Fruit fly (Drosophila melanogaster): Measurements from ENCODE around the gene fiz.

DNA sequence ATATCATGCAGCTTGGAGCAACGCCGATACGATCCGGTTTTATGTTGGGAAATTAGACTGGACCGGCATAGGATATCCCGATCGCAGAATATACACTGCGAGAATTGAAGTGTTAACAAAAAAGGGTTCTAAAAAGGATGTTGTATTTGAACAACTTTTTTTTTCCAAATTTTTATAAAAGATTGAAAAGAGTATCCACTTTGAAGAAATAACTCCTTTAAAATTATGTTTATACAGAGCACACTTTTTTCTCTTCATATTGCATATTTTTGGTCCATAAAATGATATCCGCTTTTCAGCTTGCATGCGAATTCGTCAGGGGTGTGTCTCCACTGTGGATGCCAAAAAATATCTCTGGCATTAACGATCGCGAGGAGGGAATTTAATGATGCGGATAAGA lies 17.2 kb downstream of the fiz start:
- TF ChIP-seq net (GFP tag; optimal IDR thresholded peaks at IDR 0.05) (no peak), lz (GFP tag; optimal IDR thresholded peaks at IDR 0.05) (no peak), OdsH (GFP tag; optimal IDR thresholded peaks at IDR 0.05) (peak; percentile 32), Eip93F (GFP tag; optimal IDR thresholded peaks at IDR 0.05) (no peak), Lpt (GFP tag; optimal IDR thresholded peaks at IDR 0.05) (no peak), CG6854 (GFP tag; optimal IDR thresholded peaks at IDR 0.05) (no peak), Eip78C (GFP tag) (peak; percentile 94)

All from whole organism, prepupa.